Worm (Caenorhabditis elegans) whole organism, L4/young adult: Measurements from ENCODE around the gene Y110A2AL.4.

Source experiments
- W03F9.2 ChIP-seq: fragments of 150-350 bp; optimal IDR thresholded peaks from 2 replicates; lab custom pipeline; 2014; ENCODE audit warnings: missing biosample characterization, missing genetic modification characterization
- dao-5 ChIP-seq: sonication (generic microtip); optimal IDR thresholded peaks from 2 replicates; lab custom pipeline; 2016; ENCODE audit warnings: missing genotype, missing genetic modification characterization, moderate library complexity, missing compliant biosample characterization

DNA sequence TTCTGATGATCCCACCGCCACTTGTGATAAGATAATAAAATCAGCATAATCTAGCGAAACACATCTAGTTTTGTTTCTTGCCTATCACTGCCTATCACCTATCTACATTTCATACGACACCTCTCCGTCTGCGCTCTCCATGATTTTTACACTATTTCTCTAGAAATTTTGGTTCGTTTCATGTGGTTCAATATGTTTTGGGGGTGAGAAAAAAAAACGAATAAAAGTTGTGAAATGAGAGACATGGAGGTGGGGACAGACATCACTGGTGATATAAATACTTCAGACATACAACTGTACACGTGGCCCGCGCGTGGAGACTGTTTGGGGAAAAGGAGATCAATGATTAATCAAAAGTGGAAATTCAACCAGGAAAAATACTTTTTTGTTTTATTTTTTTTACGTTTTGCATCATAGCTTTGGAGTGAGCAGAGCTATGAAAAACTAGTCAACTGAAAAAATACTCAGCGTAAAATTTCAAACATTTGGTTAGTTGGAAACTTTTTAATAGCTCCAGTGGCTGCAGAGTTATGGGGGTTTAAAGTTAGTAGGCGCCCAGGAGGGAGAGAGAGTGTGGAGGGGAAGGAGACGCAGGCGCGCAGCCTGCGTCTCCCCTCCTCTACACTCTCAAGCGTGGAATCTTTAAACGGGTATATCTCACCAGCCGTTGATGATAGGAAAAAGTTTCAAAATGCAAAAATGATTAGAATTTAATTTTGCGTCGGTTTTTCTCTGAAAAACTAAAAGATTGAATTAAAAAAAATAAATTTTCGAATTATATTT, 36.1 kb upstream of the Y110A2AL.4 start:
- TF ChIP-seq W03F9.2 (tag; lab: Kevin White, UChicago) (no peak), dao-5 (tag; lab: Kevin White, UChicago) (no peak)
